Worm (Caenorhabditis elegans): ENCODE measurements around the gene gpdh-2.

- TF ChIP-seq dsc-1 (tag; optimal IDR thresholded peaks at IDR 0.05) (no peak), unc-62 (GFP tag; optimal IDR thresholded peaks at IDR 0.05) (no peak)
These were observed 7.4 kb downstream of the gpdh-2 start, which contains the start of gene K11H3.3 for ce11 chrIII:9851547-9851946.
